Worm (Caenorhabditis elegans) whole organism, late embryonic: Measurements from ENCODE around the gene T22F7.1.

Source experiments
- che-1 ChIP-seq: sonication (generic microtip); optimal IDR thresholded peaks from 2 replicates; lab custom pipeline; 2016; ENCODE audit warnings: mild to moderate bottlenecking, missing genetic modification characterization, missing compliant biosample characterization
- pat-9 ChIP-seq: fragments of 200-800 bp; sonication (Bioruptor generic); optimal IDR thresholded peaks from 2 replicates; lab custom pipeline; 2018; ENCODE audit warnings: mild to moderate bottlenecking, missing genetic modification characterization, moderate library complexity, missing compliant biosample characterization

DNA sequence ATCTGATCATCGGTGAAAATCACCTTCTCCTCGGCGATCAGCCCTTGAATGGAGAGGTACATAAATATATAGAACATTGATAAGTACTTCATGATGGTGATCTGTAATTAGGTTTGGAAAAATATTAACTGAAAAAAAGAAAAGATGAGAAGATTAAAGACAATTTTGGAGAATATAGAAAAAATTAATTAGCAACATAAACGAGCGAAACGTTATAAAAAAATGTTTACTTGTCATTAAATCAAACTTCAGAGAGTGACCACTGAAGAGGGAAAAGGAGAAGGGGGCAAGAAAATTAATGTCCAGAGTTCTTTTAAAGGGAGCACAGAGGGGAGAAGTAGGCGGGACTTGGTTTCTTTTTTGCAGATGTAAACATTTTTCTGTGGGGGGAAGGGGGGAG lies 15.0 kb upstream of the T22F7.1 start, which contains the start of gene T22F7.4:
- TF ChIP-seq che-1 (no peak), pat-9 (tag; lab: Kevin White, UChicago) (no peak)
